Worm (Caenorhabditis elegans): ENCODE measurements around the gene pps-1.
A peak's percentile ranks its signal among the peaks of the same experiment; 100 is the strongest.

pps-1 gene

DNA sequence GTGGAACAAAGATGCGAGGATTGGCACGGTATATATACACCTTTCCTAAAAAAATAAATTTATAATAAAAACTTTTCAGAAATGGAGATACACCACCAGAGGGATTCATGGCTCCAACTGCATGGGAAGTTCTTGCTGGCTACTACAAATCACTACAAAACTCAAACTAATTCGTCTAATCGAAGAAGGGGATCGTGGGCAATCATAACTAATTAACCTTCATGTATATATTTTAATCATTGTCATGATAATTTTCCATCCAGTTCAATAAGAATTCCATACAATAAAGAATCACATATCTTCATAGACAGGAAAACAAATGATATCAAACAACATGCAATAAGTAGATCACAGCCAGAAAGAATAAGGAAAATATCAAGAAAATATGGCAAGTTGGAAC lies 2.3 kb downstream of the pps-1 start:
- TF ChIP-seq dsc-1 (tag; optimal IDR thresholded peaks at IDR 0.05) (no peak), nhr-20 (tag; optimal IDR thresholded peaks at IDR 0.05) (no peak), nhr-85 (tag) (no peak), mep-1 (tag; optimal IDR thresholded peaks at IDR 0.05) (no peak), blmp-1 (tag; optimal IDR thresholded peaks at IDR 0.05) (no peak), lin-39 (tag; optimal IDR thresholded peaks at IDR 0.05) (no peak), nhr-76 (tag; optimal IDR thresholded peaks at IDR 0.05) (no peak), snpc-4 (tag; optimal IDR thresholded peaks at IDR 0.05) (no peak), nhr-71 (tag; optimal IDR thresholded peaks at IDR 0.05) (no peak)

DNA sequence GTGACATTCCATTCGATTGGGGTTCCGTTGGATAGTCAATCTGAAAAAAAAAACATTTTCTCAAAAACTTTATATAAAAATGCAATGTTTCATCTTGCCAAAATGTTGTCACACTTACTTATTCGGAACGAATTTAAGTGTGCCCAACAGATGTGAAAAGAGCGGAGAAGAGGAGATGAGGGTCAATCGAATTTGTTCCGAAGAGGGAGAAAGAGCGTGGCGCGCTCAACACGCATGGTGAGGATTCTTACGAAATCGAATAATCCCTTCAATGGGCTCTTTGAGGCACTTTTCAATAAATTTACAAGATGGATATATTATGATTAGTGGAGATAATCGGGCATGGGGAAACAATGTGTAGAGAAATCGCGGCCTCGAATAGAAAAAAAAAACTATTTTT lies 9.0 kb downstream of the pps-1 start:
- TF ChIP-seq nhr-76 (tag; optimal IDR thresholded peaks at IDR 0.05) (no peak), nhr-71 (tag; optimal IDR thresholded peaks at IDR 0.05) (peak; percentile 21), nhr-84 (tag; optimal IDR thresholded peaks at IDR 0.05) (no peak), unc-130 (tag; optimal IDR thresholded peaks at IDR 0.05) (no peak), lin-14 (GFP tag; optimal IDR thresholded peaks at IDR 0.05) (peak; percentile 84), ces-1 (GFP tag; optimal IDR thresholded peaks at IDR 0.05) (peak; percentile 38), lin-15B (tag; optimal IDR thresholded peaks at IDR 0.05) (no peak), fkh-10 (GFP tag; optimal IDR thresholded peaks at IDR 0.05) (peak; percentile 92), C16A3.4 (tag; optimal IDR thresholded peaks at IDR 0.05) (no peak), vab-15 (tag; optimal IDR thresholded peaks at IDR 0.05) (no peak), ceh-8 (GFP tag; optimal IDR thresholded peaks at IDR 0.05) (no peak), unc-86 (tag; optimal IDR thresholded peaks at IDR 0.05) (no peak)

DNA sequence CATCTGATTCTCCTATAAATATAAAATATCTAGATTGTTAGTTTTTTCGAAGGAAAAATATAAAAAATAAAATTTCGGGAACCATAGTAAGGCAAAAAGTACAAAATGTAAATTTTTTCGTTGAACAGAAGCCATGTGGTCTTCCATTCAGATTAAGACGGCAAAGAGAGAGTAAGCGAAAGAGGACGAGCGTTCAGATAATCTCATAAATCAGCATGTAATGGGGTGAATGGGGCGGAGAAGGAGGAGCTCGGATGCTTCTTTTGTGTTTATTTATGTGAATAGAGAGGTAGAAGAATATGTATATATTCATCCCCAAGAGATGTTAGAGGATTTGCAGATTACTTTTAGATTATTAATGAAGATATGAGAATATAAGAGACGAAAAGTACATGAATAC lies 12.5 kb downstream of the pps-1 start, which contains the start of gene pxf-1:
TSS of gene pxf-1 (minus strand) at position 14 of the 400 bp plus-strand sequence.
- TF ChIP-seq nhr-71 (tag; optimal IDR thresholded peaks at IDR 0.05) (no peak), hlh-4 (tag; optimal IDR thresholded peaks at IDR 0.05) (no peak), ceh-82 (tag; optimal IDR thresholded peaks at IDR 0.05) (no peak), mab-9 (GFP tag; IDR thresholded peaks at IDR 0.05) (no peak)

DNA sequence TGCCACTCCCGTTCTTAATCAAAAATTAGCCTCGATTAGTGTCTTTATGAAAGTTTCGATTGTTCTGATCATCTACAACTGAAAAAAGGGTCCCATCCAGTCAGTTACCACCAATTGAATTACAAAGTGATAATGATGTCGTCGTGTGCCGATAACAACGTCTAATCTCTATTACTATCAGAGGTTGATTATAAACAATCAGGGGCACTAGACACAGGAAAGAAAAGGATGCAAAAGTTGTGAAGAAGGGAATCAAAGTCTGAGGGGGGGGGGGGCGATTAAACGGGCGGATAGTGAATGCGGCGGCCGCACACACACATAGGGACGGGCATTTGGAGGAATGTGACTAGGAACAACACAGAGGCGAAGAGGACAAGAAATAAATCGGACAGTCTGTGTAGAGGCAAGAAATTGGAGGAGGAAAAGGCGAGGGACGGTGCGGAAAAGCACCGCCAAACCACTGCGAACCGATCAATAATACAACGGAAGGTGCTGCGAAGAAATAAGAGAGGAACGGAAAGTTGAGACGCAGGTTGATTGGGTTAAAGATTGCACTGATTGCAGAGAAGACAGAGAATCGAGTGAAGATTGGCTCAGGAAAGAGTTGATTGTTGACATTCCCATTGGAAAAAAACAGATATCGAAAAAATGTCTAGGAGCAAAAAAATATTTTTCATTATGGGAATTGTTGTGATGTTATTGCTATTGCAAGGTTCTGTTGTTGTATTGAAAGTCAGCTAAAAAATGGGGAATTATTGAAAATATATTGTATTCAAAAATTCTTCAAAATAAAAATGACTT lies 13.3 kb downstream of the pps-1 start:
- TF ChIP-seq vab-15 (tag; optimal IDR thresholded peaks at IDR 0.05) (no peak), ces-1 (GFP tag; optimal IDR thresholded peaks at IDR 0.05) (no peak), sox-4 (tag; optimal IDR thresholded peaks at IDR 0.05) (no peak), egl-13 (tag; optimal IDR thresholded peaks at IDR 0.05) (no peak), zag-1 (tag; optimal IDR thresholded peaks at IDR 0.05) (no peak), fkh-8 (tag; optimal IDR thresholded peaks at IDR 0.05) (no peak), aly-2 (tag; optimal IDR thresholded peaks at IDR 0.05) (no peak), lin-39 (tag; optimal IDR thresholded peaks at IDR 0.05) (no peak), ceh-8 (GFP tag; optimal IDR thresholded peaks at IDR 0.05) (no peak), ztf-4 (tag; optimal IDR thresholded peaks at IDR 0.05) (no peak), elt-3 (tag; optimal IDR thresholded peaks at IDR 0.05) (peak in 2 of 6 experiments; percentile 0 to 8), unc-130 (tag; optimal IDR thresholded peaks at IDR 0.05) (no peak), F16B12.6 (tag; optimal IDR thresholded peaks at IDR 0.05) (no peak), nhr-237 (tag; optimal IDR thresholded peaks at IDR 0.05) (no peak), hlh-17 (GFP tag; optimal IDR thresholded peaks at IDR 0.05; ENCODE audit: borderline replicate concordance) (no peak), mab-9 (GFP tag; IDR thresholded peaks at IDR 0.05) (no peak), rnt-1 (tag; optimal IDR thresholded peaks at IDR 0.05) (no peak), dsc-1 (tag; optimal IDR thresholded peaks at IDR 0.05) (no peak), lin-13 (GFP tag; optimal IDR thresholded peaks at IDR 0.05) (no peak), hlh-4 (tag; optimal IDR thresholded peaks at IDR 0.05) (no peak), grh-1 (GFP tag; IDR thresholded peaks at IDR 0.05) (no peak), nhr-90 (tag; optimal IDR thresholded peaks at IDR 0.05; ENCODE audit: poor library complexity) (peak; percentile 33), tbx-2 (tag; optimal IDR thresholded peaks at IDR 0.05) (no peak), lir-3 (tag; optimal IDR thresholded peaks at IDR 0.05; ENCODE audit: poor library complexity) (no peak), zip-4 (GFP tag; optimal IDR thresholded peaks at IDR 0.05) (no peak), nhr-12 (tag; optimal IDR thresholded peaks at IDR 0.05) (no peak), lin-14 (GFP tag; optimal IDR thresholded peaks at IDR 0.05) (peak; percentile 73), lin-15B (tag; optimal IDR thresholded peaks at IDR 0.05) (no peak), nhr-20 (tag; optimal IDR thresholded peaks at IDR 0.05) (peak; percentile 19), pag-3 (tag; optimal IDR thresholded peaks at IDR 0.05; ENCODE audit: borderline replicate concordance, insufficient read depth) (no peak), fos-1 (tag; optimal IDR thresholded peaks at IDR 0.05) (no peak), tlp-1 (tag; optimal IDR thresholded peaks at IDR 0.05) (no peak), mep-1 (tag; optimal IDR thresholded peaks at IDR 0.05) (peak; percentile 14), nhr-11 (tag; optimal IDR thresholded peaks at IDR 0.05) (no peak)
